Fruit fly (Drosophila melanogaster) S2 (cell line): ENCODE data around the gene CG1607.
A peak's percentile ranks its signal among the peaks of the same experiment; 100 is the strongest.

ENCODE experiments used
- CG8478 ChIP-seq: fragments of >200 bp; optimal IDR thresholded peaks from 2 replicates; lab custom pipeline; 2018
- CTCF ChIP-seq, 2 experiments: fragments of >200 bp; optimal IDR thresholded peaks; 2 replicates each; lab custom pipeline; 2018

- TF ChIP-seq CTCF (optimal IDR thresholded peaks at IDR 0.05; lab: Kevin White, UChicago) (peak; percentile 36 to 68), CG8478 (lab: Kevin White, UChicago) (no peak)
Measured at dm6 chr3R:31381216-31381688, 657 bp upstream of the CG1607 start.
